Worm (Caenorhabditis elegans): ENCODE data around the gene Y67D8C.2.

DNA sequence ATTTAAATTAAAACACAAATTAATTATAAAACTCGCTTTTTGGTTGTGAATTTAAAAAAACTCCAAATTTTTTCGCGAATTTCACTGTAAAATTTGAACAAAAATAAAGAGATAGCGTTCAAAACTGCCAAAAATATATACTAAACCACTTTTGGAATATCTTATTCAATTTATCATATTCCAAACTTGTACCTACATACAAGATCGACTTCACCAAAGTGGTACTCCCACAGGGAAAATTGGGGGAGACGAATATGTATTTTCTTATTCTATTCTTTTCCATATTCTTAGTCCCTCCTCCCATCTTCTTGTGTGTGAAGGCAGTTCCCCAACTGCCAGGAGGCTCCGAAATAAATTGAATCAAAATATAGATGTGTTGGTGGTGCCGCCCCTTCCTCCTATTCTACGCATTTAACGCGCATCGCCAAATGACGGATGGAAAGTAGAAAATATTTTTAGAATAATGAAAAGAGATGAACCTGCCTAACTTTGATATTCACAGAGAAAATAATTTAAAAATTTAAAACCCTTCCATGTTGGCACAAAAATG, 24.0 kb downstream of the Y67D8C.2 start:
- TF ChIP-seq ets-7 (tag; optimal IDR thresholded peaks at IDR 0.05) (no peak), scrt-1 (GFP tag; IDR thresholded peaks at IDR 0.05) (no peak), ama-1 (optimal IDR thresholded peaks at IDR 0.05) (no peak)

Measured in whole organism, early embryonic.